Worm (Caenorhabditis elegans) whole organism, L4/young adult: ENCODE results near the gene F54D5.2.

ENCODE experiments used
- W03F9.2 ChIP-seq: fragments of 150-350 bp; optimal IDR thresholded peaks from 2 replicates; lab custom pipeline; 2014; ENCODE audit warnings: missing biosample characterization, missing genetic modification characterization
- dao-5 ChIP-seq: sonication (generic microtip); optimal IDR thresholded peaks from 2 replicates; lab custom pipeline; 2016; ENCODE audit warnings: missing genotype, missing genetic modification characterization, moderate library complexity, missing compliant biosample characterization
- him-1 ChIP-seq: sonication (generic microtip); optimal IDR thresholded peaks from 2 replicates; lab custom pipeline; 2016; ENCODE audit warnings: missing genotype, missing genetic modification reagents, missing genetic modification characterization, missing compliant biosample characterization

ce11 chrII:11542958-11543357, 30.0 kb upstream of the F54D5.2 start:
- TF ChIP-seq W03F9.2 (no peak), him-1 (tag; lab: Kevin White, UChicago) (no peak), dao-5 (tag; lab: Kevin White, UChicago) (no peak)
